Worm (Caenorhabditis elegans): ENCODE measurements around the gene sup-1.

The sup-1 gene

DNA sequence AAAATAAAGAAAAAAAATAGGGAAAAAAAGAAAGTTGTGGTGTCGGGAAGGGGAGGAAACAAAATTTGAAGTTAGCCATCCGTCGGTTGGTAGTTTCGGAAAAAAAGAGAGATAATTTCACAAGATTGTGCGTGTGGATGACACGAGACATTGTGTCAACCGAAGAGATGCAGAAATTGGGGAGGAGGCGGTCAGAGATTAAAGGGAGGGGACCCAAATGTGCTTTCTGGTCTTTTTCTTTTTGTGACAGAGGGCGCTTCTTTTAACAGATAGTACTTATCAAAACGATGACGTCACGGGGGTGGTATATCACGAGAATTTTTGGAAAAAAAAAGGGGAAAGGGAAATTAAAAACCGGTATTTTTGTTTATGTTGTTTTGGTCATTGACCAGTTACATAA lies 1.1 kb upstream of the sup-1 start:
- no peak for TF ChIP-seq ztf-16 (tag; optimal IDR thresholded peaks at IDR 0.05)
- TF ChIP-seq T23F11.4 (GFP tag; optimal IDR thresholded peaks at IDR 0.05), result no peak
- no peak for TF ChIP-seq hlh-6 (tag; optimal IDR thresholded peaks at IDR 0.05)
- TF ChIP-seq ceh-9 (tag; optimal IDR thresholded peaks at IDR 0.05), result no peak
- TF ChIP-seq C08G9.2 (tag; optimal IDR thresholded peaks at IDR 0.05), result no peak
- TF ChIP-seq hlh-13 (GFP tag; optimal IDR thresholded peaks at IDR 0.05), result no peak
- no peak for TF ChIP-seq ceh-24 (tag; optimal IDR thresholded peaks at IDR 0.05)
- TF ChIP-seq K09A11.1 (tag; optimal IDR thresholded peaks at IDR 0.05; ENCODE audit: insufficient read depth), result no peak
- TF ChIP-seq nfya-1 (tag; optimal IDR thresholded peaks at IDR 0.05), result peak; percentile 11
- peak; percentile 24 for TF ChIP-seq ceh-18 (tag; optimal IDR thresholded peaks at IDR 0.05)

DNA sequence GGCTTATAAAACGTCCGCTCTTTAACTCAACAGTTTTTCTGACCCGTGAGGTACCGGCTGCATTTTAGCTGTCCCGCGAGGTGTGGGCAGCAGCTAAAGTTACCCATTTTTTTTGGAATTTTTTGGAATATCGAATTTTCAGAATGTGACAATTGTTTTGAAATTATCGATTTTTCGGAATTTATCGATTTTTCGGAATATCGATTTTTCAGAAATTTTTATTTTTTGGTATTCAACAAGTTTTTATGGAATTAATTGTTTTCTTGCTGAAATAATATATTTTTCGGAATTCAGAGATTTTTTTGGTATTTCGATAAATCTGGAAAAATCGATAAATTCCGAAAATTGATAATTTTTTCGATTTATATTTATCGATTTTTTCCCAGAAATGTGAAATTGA lies 4.5 kb downstream of the sup-1 start:
- peak; percentile 39 for TF ChIP-seq ceh-48 (tag; optimal IDR thresholded peaks at IDR 0.05)
- TF ChIP-seq ceh-9 (tag; optimal IDR thresholded peaks at IDR 0.05), result no peak

DNA sequence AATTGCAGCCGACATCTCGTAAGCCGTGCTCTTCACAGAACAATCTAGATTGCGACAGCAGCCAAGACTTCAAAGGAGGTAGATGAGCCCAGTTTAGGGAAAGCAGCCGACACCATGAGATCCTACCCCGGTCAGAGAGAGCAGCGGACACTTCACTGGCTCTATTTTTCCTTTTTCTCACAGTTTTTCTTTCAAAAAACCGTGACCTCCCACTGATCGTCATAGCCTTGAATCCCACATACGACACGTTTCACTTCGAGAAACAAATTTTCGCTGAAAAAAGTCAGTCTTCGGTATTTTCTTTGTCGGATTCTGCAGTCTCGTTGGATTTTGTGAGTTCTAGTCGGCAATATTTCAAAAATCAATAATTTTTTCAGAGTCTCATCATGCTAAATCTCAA lies 5.4 kb downstream of the sup-1 start, which contains the start of gene Y41C4A.21:
Y41C4A.21 (plus strand) TSS at position 301 of the 400 bp plus-strand sequence.
- TF ChIP-seq che-1 (tag; optimal IDR thresholded peaks at IDR 0.05) (no peak), dmd-4 (tag; optimal IDR thresholded peaks at IDR 0.05; ENCODE audit: borderline replicate concordance) (no peak), K09A11.1 (tag; optimal IDR thresholded peaks at IDR 0.05; ENCODE audit: insufficient read depth) (no peak), tbx-7 (tag; optimal IDR thresholded peaks at IDR 0.05) (no peak), npax-4 (tag; optimal IDR thresholded peaks at IDR 0.05) (no peak), hlh-8 (tag; optimal IDR thresholded peaks at IDR 0.05) (no peak), hlh-13 (GFP tag; optimal IDR thresholded peaks at IDR 0.05) (no peak), tbx-2 (tag; optimal IDR thresholded peaks at IDR 0.05) (no peak), pha-2 (tag; optimal IDR thresholded peaks at IDR 0.05) (no peak), pros-1 (tag; optimal IDR thresholded peaks at IDR 0.05) (no peak), pag-3 (tag; optimal IDR thresholded peaks at IDR 0.05; ENCODE audit: borderline replicate concordance) (no peak), sox-2 (GFP tag; IDR thresholded peaks at IDR 0.05) (no peak), dve-1 (tag; optimal IDR thresholded peaks at IDR 0.05) (no peak), unc-55 (GFP tag; optimal IDR thresholded peaks at IDR 0.05) (no peak), fkh-6 (tag; optimal IDR thresholded peaks at IDR 0.05) (no peak), C38D4.7 (GFP tag; optimal IDR thresholded peaks at IDR 0.05) (no peak)

DNA sequence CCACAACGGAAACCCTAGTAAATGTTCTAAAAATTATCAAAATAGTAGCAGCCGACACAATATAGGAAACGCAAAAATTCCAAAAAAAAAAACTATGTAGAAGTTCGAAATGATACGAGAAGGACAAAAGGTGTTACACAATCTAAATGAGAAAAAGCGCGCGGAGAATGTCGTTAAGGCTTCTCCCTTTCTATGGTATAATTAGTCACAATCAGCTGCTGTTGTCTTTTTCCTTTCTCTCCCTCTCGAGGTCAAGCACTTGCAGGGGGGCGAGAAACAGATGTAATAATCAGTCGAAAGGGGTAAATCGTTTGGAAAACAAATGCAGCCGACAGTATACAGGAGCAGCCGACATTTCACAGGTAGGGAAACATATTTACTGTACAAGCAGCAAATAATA lies 5.9 kb downstream of the sup-1 start:
- TF ChIP-seq pha-2 (tag; optimal IDR thresholded peaks at IDR 0.05) (no peak), ceh-19 (GFP tag; optimal IDR thresholded peaks at IDR 0.05) (no peak), pag-3 (tag; optimal IDR thresholded peaks at IDR 0.05; ENCODE audit: borderline replicate concordance) (no peak), K02D7.2 (tag; optimal IDR thresholded peaks at IDR 0.05) (no peak), T23F11.4 (GFP tag; optimal IDR thresholded peaks at IDR 0.05) (no peak), fax-1 (tag; optimal IDR thresholded peaks at IDR 0.05) (no peak), unc-55 (GFP tag; optimal IDR thresholded peaks at IDR 0.05) (no peak), ceh-48 (tag; optimal IDR thresholded peaks at IDR 0.05) (no peak), unc-86 (tag; optimal IDR thresholded peaks at IDR 0.05) (no peak), ceh-9 (tag; optimal IDR thresholded peaks at IDR 0.05) (no peak), fkh-10 (GFP tag; optimal IDR thresholded peaks at IDR 0.05) (no peak), ceh-14 (tag; optimal IDR thresholded peaks at IDR 0.05) (no peak), ama-1 (optimal IDR thresholded peaks at IDR 0.05) (no peak), rnt-1 (tag; optimal IDR thresholded peaks at IDR 0.05) (no peak), pax-1 (tag; optimal IDR thresholded peaks at IDR 0.05) (no peak), odd-2 (tag; optimal IDR thresholded peaks at IDR 0.05) (no peak)

DNA sequence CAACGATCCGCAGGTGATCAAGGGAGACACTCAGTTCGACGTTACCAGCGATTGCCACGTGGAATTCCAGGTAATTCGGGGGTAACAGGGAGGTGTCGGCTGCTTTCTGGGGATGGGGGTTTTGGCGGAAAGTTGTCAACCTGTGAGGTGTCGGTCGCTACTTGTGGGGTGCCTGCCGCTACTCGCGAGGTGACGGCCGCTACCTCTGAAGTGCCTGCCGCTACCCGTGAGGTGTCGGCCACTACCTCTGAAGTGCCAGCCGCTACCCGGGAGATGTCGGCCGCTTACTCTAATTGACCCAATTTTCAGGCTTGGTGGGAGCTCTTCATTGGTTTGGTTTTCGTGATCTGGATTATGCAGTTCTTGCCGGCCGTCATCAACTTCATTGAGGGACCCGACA lies 6.6 kb downstream of the sup-1 start:
- no peak for TF ChIP-seq fkh-10 (GFP tag; optimal IDR thresholded peaks at IDR 0.05)
- TF ChIP-seq ama-1 (optimal IDR thresholded peaks at IDR 0.05), result no peak
- no peak for TF ChIP-seq K02D7.2 (tag; optimal IDR thresholded peaks at IDR 0.05)
- TF ChIP-seq pros-1 (tag; optimal IDR thresholded peaks at IDR 0.05), result no peak
- TF ChIP-seq pax-1 (tag; optimal IDR thresholded peaks at IDR 0.05), result no peak
- no peak for TF ChIP-seq nhr-11 (tag; optimal IDR thresholded peaks at IDR 0.05)
- TF ChIP-seq sdc-2 (tag; optimal IDR thresholded peaks at IDR 0.05), result no peak
- no peak for TF ChIP-seq gmeb-2 (tag; optimal IDR thresholded peaks at IDR 0.05)
- no peak for TF ChIP-seq sox-2 (GFP tag; IDR thresholded peaks at IDR 0.05)
- no peak for TF ChIP-seq mec-3 (tag; optimal IDR thresholded peaks at IDR 0.05; ENCODE audit: borderline replicate concordance)
- no peak for TF ChIP-seq ceh-19 (GFP tag; optimal IDR thresholded peaks at IDR 0.05)
- no peak for TF ChIP-seq unc-55 (GFP tag; optimal IDR thresholded peaks at IDR 0.05)
